Worm (Caenorhabditis elegans) whole organism, young adult: ENCODE measurements around the gene gpn-1.
A peak's percentile ranks its signal among the peaks of the same experiment; 100 is the strongest.

Experiments
- B0261.1 ChIP-seq: sonication (generic microtip); optimal IDR thresholded peaks from 2 replicates; lab custom pipeline; 2016; ENCODE audit warnings: mild to moderate bottlenecking, missing genetic modification characterization, moderate library complexity, missing compliant biosample characterization
- C06A6.2 ChIP-seq: fragments of 200-800 bp; sonication (Bioruptor generic); conservative IDR thresholded peaks from 2 replicates; pipeline ENCODE4 v1.3.6; 2022; ENCODE audit warnings: missing genetic modification characterization, missing compliant biosample characterization
- F39B2.1 ChIP-seq: fragments of 200-800 bp; sonication (Bioruptor generic); IDR thresholded peaks from 2 replicates; pipeline ENCODE4 v1.3.6; 2022; ENCODE audit warnings: missing genetic modification reagents, missing genetic modification characterization, missing compliant biosample characterization
- F49E8.2 ChIP-seq: sonication (generic microtip); optimal IDR thresholded peaks from 3 replicates; lab custom pipeline; 2017; ENCODE audit warnings: missing genetic modification characterization, mild to moderate bottlenecking, missing compliant biosample characterization, antibody characterized with exemption, moderate library complexity; ENCODE audit not compliant: insufficient read depth
- F52B5.7 ChIP-seq: sonication (generic microtip); optimal IDR thresholded peaks from 2 replicates; lab custom pipeline; 2016; ENCODE audit warnings: mild to moderate bottlenecking, missing genetic modification characterization, missing compliant biosample characterization
- F55B11.4 ChIP-seq: sonication (generic microtip); optimal IDR thresholded peaks from 2 replicates; lab custom pipeline; 2016; ENCODE audit warnings: missing compliant biosample characterization, missing genetic modification characterization, borderline replicate concordance; ENCODE audit not compliant: insufficient read depth
- K11D2.4 ChIP-seq: fragments of 200-800 bp; sonication (Bioruptor generic); IDR thresholded peaks from 2 replicates; pipeline ENCODE4 v1.3.6; 2022; ENCODE audit warnings: missing genetic modification reagents, missing genetic modification characterization, missing compliant biosample characterization
- T26A5.8 ChIP-seq: sonication (generic microtip); optimal IDR thresholded peaks from 2 replicates; lab custom pipeline; 2016; ENCODE audit warnings: missing genetic modification characterization, missing compliant biosample characterization
- Y53G8AR.9 ChIP-seq: fragments of 200-800 bp; sonication (Bioruptor generic); conservative IDR thresholded peaks from 2 replicates; pipeline ENCODE4 v1.3.6; 2022; ENCODE audit warnings: missing genetic modification reagents, missing genetic modification characterization, missing compliant biosample characterization
- Y67H2A.10 ChIP-seq: fragments of 200-800 bp; sonication (Bioruptor generic); conservative IDR thresholded peaks from 2 replicates; pipeline ENCODE4 v1.3.6; 2022; ENCODE audit warnings: missing genetic modification reagents, missing genetic modification characterization, missing compliant biosample characterization
- bed-2 ChIP-seq: fragments of 200-800 bp; sonication (Bioruptor generic); IDR thresholded peaks from 2 replicates; pipeline ENCODE4 v1.3.6; 2022; ENCODE audit warnings: missing genetic modification reagents, missing genetic modification characterization, missing compliant biosample characterization
- ccch-3 ChIP-seq: fragments of 200-800 bp; sonication (Bioruptor generic); optimal IDR thresholded peaks from 2 replicates; lab custom pipeline; 2018; ENCODE audit warnings: mild to moderate bottlenecking, missing genetic modification characterization, missing compliant biosample characterization
- cebp-1 ChIP-seq, 2 experiments: fragments of 200-800 bp in 1 of 2; sonication (Bioruptor generic) in 1 of 2; sonication (generic microtip) in 1 of 2; IDR thresholded peaks in 1 of 2; optimal IDR thresholded peaks in 1 of 2; 2 replicates each; pipeline versions ENCODE4 v1.3.6 to Lab custom; 2017 to 2022; ENCODE audit warnings: missing compliant biosample characterization in 2 of 2, missing genetic modification characterization in 2 of 2, mild to moderate bottlenecking in 1 of 2, missing genetic modification reagents in 1 of 2, moderate library complexity in 1 of 2
- ceh-100 ChIP-seq: fragments of 200-800 bp; sonication (Bioruptor generic); IDR thresholded peaks from 2 replicates; pipeline ENCODE4 v1.3.6; 2022; ENCODE audit warnings: missing genetic modification reagents, missing genetic modification characterization, missing compliant biosample characterization
- ceh-27 ChIP-seq: fragments of 200-800 bp; sonication (Bioruptor generic); optimal IDR thresholded peaks from 2 replicates; lab custom pipeline; 2018; ENCODE audit warnings: mild to moderate bottlenecking, missing genetic modification characterization, moderate library complexity, missing compliant biosample characterization
- chd-7 ChIP-seq: sonication (generic microtip); optimal IDR thresholded peaks from 2 replicates; lab custom pipeline; 2016; ENCODE audit warnings: mild to moderate bottlenecking, missing genetic modification characterization, moderate library complexity, missing compliant biosample characterization
- egrh-3 ChIP-seq: fragments of 200-800 bp; sonication (Bioruptor generic); IDR thresholded peaks from 2 replicates; pipeline ENCODE4 v1.3.6; 2022; ENCODE audit warnings: missing genetic modification reagents, missing genetic modification characterization, missing compliant biosample characterization
- him-1 ChIP-seq: sonication (generic microtip); optimal IDR thresholded peaks from 2 replicates; lab custom pipeline; 2016; ENCODE audit warnings: missing genotype, missing genetic modification reagents, missing genetic modification characterization, missing compliant biosample characterization
- hlh-12 ChIP-seq: sonication (generic microtip); optimal IDR thresholded peaks from 2 replicates; lab custom pipeline; 2016; ENCODE audit warnings: missing genetic modification characterization, missing compliant biosample characterization
- hmg-1.2 ChIP-seq: fragments of 200-800 bp; sonication (Bioruptor generic); IDR thresholded peaks from 2 replicates; pipeline ENCODE4 v1.3.6; 2022; ENCODE audit warnings: missing genetic modification reagents, missing genetic modification characterization, missing compliant biosample characterization
- hsf-1 ChIP-seq: fragments of 200-800 bp; sonication (Bioruptor generic); IDR thresholded peaks from 2 replicates; pipeline ENCODE4 v1.3.6; 2022; ENCODE audit warnings: missing genetic modification reagents, missing genetic modification characterization, missing compliant biosample characterization
- lag-1 ChIP-seq: fragments of 200-800 bp; sonication (Bioruptor generic); IDR thresholded peaks from 2 replicates; pipeline ENCODE4 v1.3.6; 2022; ENCODE audit warnings: missing genetic modification reagents, missing genetic modification characterization, missing compliant biosample characterization
- lin-26 ChIP-seq: fragments of 200-800 bp; sonication (Bioruptor generic); IDR thresholded peaks from 2 replicates; pipeline ENCODE4 v1.3.6; 2022; ENCODE audit warnings: missing genetic modification reagents, missing genetic modification characterization, missing compliant biosample characterization
- lin-35 ChIP-seq, 3 experiments: fragments of 150-350 bp in 2 of 3; sonication (generic microtip) in 1 of 3; optimal IDR thresholded peaks; 2 replicates each; lab custom pipeline; 2014 to 2018; ENCODE audit warnings: missing biosample characterization in 3 of 3, missing genetic modification characterization in 3 of 3, missing genetic modification reagents in 3 of 3
- lin-40 ChIP-seq: sonication (generic microtip); optimal IDR thresholded peaks from 2 replicates; lab custom pipeline; 2016; ENCODE audit warnings: missing genetic modification characterization, mild to moderate bottlenecking, missing compliant biosample characterization, missing genotype, missing genetic modification reagents
- lin-54 ChIP-seq: fragments of 200-800 bp; sonication (Bioruptor generic); optimal IDR thresholded peaks from 2 replicates; lab custom pipeline; 2018; ENCODE audit warnings: mild to moderate bottlenecking, missing genetic modification characterization, missing compliant biosample characterization
- lsl-1 ChIP-seq: fragments of 200-800 bp; sonication (Bioruptor generic); optimal IDR thresholded peaks from 2 replicates; lab custom pipeline; 2018; ENCODE audit warnings: mild to moderate bottlenecking, missing genetic modification characterization, moderate library complexity, missing compliant biosample characterization
- madf-8 ChIP-seq: fragments of 200-800 bp; sonication (Bioruptor generic); conservative IDR thresholded peaks from 2 replicates; pipeline ENCODE4 v1.3.6; 2022; ENCODE audit warnings: missing genetic modification reagents, missing genetic modification characterization, missing compliant biosample characterization
- mcd-1 ChIP-seq: fragments of 200-800 bp; sonication (Bioruptor generic); IDR thresholded peaks from 2 replicates; pipeline ENCODE4 v1.3.6; 2022; ENCODE audit warnings: missing genetic modification reagents, missing genetic modification characterization, missing compliant biosample characterization
- mxl-1 ChIP-seq: sonication (generic microtip); optimal IDR thresholded peaks from 2 replicates; lab custom pipeline; 2016; ENCODE audit warnings: missing genetic modification characterization, missing compliant biosample characterization
- nfya-2 ChIP-seq: fragments of 200-800 bp; sonication (Bioruptor generic); IDR thresholded peaks from 2 replicates; pipeline ENCODE4 v1.3.6; 2022; ENCODE audit warnings: missing genetic modification reagents, missing genetic modification characterization, missing compliant biosample characterization
- nhr-27 ChIP-seq: fragments of 200-800 bp; sonication (Bioruptor generic); optimal IDR thresholded peaks from 2 replicates; lab custom pipeline; 2018; ENCODE audit warnings: mild to moderate bottlenecking, missing genetic modification characterization, moderate library complexity, missing compliant biosample characterization
- nhr-90 ChIP-seq: sonication (generic microtip); optimal IDR thresholded peaks from 2 replicates; lab custom pipeline; 2016; ENCODE audit warnings: missing genotype, mild to moderate bottlenecking, missing genetic modification characterization, missing compliant biosample characterization
- pbrm-1 ChIP-seq: fragments of 200-800 bp; sonication (Bioruptor generic); IDR thresholded peaks from 2 replicates; pipeline ENCODE4 v1.3.6; 2022; ENCODE audit warnings: missing genetic modification reagents, missing genetic modification characterization, missing compliant biosample characterization
- rec-8 ChIP-seq, 2 experiments: sonication (generic microtip); optimal IDR thresholded peaks; 2 replicates each; lab custom pipeline; 2016; ENCODE audit warnings: mild to moderate bottlenecking in 2 of 2, missing genetic modification characterization in 2 of 2, missing genetic modification reagents in 2 of 2, missing genotype in 2 of 2, missing biosample characterization in 1 of 2, missing compliant biosample characterization in 1 of 2, moderate library complexity in 1 of 2
- sdz-38 ChIP-seq: sonication (generic microtip); optimal IDR thresholded peaks from 2 replicates; lab custom pipeline; 2016; ENCODE audit warnings: missing genotype, missing genetic modification characterization, missing compliant biosample characterization
- snpc-1.1 ChIP-seq: sonication (generic microtip); optimal IDR thresholded peaks from 2 replicates; lab custom pipeline; 2017; ENCODE audit warnings: missing genetic modification characterization, mild to moderate bottlenecking, missing compliant biosample characterization, antibody characterized with exemption, moderate library complexity, missing genotype, missing genetic modification reagents; ENCODE audit not compliant: insufficient read depth
- snpc-1.3 ChIP-seq: sonication (generic microtip); optimal IDR thresholded peaks from 2 replicates; lab custom pipeline; 2017; ENCODE audit warnings: missing genetic modification characterization, mild to moderate bottlenecking, missing compliant biosample characterization, antibody characterized with exemption, moderate library complexity, missing genotype, missing genetic modification reagents; ENCODE audit not compliant: insufficient read depth
- snpc-3.4 ChIP-seq: sonication (generic microtip); optimal IDR thresholded peaks from 2 replicates; lab custom pipeline; 2017; ENCODE audit warnings: missing genetic modification characterization, mild to moderate bottlenecking, missing compliant biosample characterization, antibody characterized with exemption, moderate library complexity, missing genotype, missing genetic modification reagents
- snpc-4 ChIP-seq, 5 experiments: fragments of 150-350 bp in 1 of 5; sonication (generic microtip) in 4 of 5; optimal IDR thresholded peaks; 2 replicates each; lab custom pipeline; 2014 to 2018; ENCODE audit warnings: missing genetic modification characterization in 5 of 5, missing biosample characterization in 3 of 5, antibody characterized with exemption in 2 of 5, mild to moderate bottlenecking in 2 of 5, missing compliant biosample characterization in 2 of 5, missing genotype in 2 of 5, moderate library complexity in 2 of 5, missing genetic modification reagents in 1 of 5
- tlf-1 ChIP-seq: fragments of 200-800 bp; sonication (Bioruptor generic); optimal IDR thresholded peaks from 2 replicates; lab custom pipeline; 2018; ENCODE audit warnings: mild to moderate bottlenecking, missing genetic modification characterization, missing compliant biosample characterization
- ztf-26 ChIP-seq: sonication (generic microtip); optimal IDR thresholded peaks from 2 replicates; lab custom pipeline; 2017; ENCODE audit warnings: missing genetic modification characterization, missing compliant biosample characterization
- ztf-6 ChIP-seq: fragments of 200-800 bp; sonication (Bioruptor generic); IDR thresholded peaks from 2 replicates; pipeline ENCODE4 v1.3.6; 2022; ENCODE audit warnings: missing genetic modification reagents, missing genetic modification characterization, missing compliant biosample characterization

Gene gpn-1

DNA sequence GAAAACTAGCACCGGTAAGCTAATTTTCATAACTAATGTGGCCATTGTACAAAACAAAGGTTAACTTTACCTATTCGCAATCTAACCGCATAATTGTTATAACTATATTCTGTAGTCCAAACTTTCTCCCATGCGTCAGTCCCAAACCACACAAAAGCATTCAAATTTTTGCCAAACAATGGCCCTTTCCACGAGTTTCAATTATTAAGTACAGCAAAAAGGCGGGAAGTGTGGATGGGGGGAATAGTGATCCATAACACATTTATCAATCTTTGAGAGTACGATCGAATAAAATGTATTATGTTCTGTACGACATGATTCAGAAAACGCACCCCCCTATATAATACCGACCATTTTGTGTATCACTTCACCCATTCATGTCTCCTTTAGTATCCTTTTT is 36.8 kb downstream of the gpn-1 start, which contains the start of gene ZK662.6:
TSS of gene ZK662.6 (plus strand) at position 301 of the 400 bp plus-strand sequence.
- TF ChIP-seq B0261.1 (tag; lab: Kevin White, UChicago) = no peak
- TF ChIP-seq mxl-1 (tag; lab: Kevin White, UChicago) = no peak
- TF ChIP-seq F55B11.4 = no peak
- TF ChIP-seq ceh-27 = no peak
- TF ChIP-seq lin-40 (tag; lab: Kevin White, UChicago) = no peak
- TF ChIP-seq snpc-1.3 = no peak
- no peak for TF ChIP-seq sdz-38 (tag; lab: Kevin White, UChicago)
- TF ChIP-seq Y53G8AR.9 (GFP tag; lab: Robert Waterston, UW) = no peak
- TF ChIP-seq lsl-1 = no peak
- TF ChIP-seq lin-54 = no peak
- no peak for TF ChIP-seq nhr-90 (tag; lab: Kevin White, UChicago)
- no peak for TF ChIP-seq C06A6.2 (GFP tag; lab: Robert Waterston, UW)
- no peak for TF ChIP-seq nhr-27 (tag; lab: Kevin White, UChicago)
- TF ChIP-seq ztf-26 (tag; lab: Kevin White, UChicago) = no peak
- no peak for TF ChIP-seq F39B2.1 (GFP tag; lab: Robert Waterston, UW)
- no peak for TF ChIP-seq chd-7 (tag; lab: Kevin White, UChicago)

DNA sequence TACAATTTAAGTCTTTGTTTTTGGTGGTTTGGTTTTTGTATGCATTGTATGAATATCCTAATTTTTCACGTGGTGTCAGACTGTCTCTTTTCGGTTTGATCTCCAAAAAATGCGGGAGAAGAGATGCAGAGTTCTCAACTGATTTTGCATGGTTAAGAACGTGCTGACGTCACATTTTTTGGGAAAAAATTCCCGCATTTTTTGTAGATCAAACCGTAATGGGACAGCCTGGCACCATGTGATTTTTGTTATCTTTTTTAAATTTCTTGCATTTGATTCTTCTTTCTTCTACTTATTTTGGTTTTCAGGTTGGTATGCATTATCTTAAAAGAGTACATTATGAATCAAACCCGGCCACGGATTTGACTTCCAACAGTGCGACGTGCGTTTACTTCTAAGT is 39.9 kb downstream of the gpn-1 start, which contains the start of gene ZK662.5:
TSS of gene ZK662.5 (plus strand) at position 301 of the 400 bp plus-strand sequence.
- TF ChIP-seq ceh-100 (GFP tag; lab: Robert Waterston, UW) = no peak
- no peak for TF ChIP-seq ccch-3 (GFP tag; lab: Kevin White, UChicago)
- no peak for TF ChIP-seq C06A6.2 (GFP tag; lab: Robert Waterston, UW)
- TF ChIP-seq rec-8 (tag; optimal IDR thresholded peaks at IDR 0.05; lab: Kevin White, UChicago) = no peak
- TF ChIP-seq lin-35 (GFP tag; optimal IDR thresholded peaks at IDR 0.05; lab: Kevin White, UChicago) = no peak
- no peak for TF ChIP-seq T26A5.8 (tag; lab: Kevin White, UChicago)
- TF ChIP-seq chd-7 (tag; lab: Kevin White, UChicago) = no peak
- no peak for TF ChIP-seq hmg-1.2

DNA sequence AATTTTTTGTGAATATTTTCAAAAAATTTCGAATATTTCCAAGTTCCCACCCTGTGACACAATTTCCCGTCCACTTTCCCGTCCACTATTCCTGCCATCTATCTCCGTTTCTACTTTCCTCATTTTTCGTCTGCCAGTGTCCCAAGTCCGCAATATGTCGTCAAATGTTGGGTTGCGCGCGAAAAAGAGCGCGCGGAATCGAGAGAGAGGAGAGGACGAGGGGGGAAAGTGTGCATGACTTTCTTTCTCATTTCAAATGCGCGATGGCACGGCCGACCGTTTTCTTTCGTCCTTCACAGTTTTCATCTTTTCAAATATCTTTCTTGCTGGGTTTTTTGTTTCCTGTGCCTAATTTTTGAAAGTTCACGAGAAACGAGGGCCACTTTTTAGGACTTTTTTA is 43.5 kb downstream of the gpn-1 start:
- no peak for TF ChIP-seq F55B11.4
- no peak for TF ChIP-seq F49E8.2 (tag; lab: Kevin White, UChicago)
- TF ChIP-seq tlf-1 = no peak
- no peak for TF ChIP-seq snpc-3.4 (tag; lab: Kevin White, UChicago)
- TF ChIP-seq ztf-6 (GFP tag; lab: Robert Waterston, UW) = no peak
- TF ChIP-seq egrh-3 (GFP tag; lab: Robert Waterston, UW) = no peak
- no peak for TF ChIP-seq lin-26 (GFP tag; lab: Robert Waterston, UW)
- TF ChIP-seq B0261.1 (tag; lab: Kevin White, UChicago) = no peak
- no peak for TF ChIP-seq snpc-4 (GFP tag; optimal IDR thresholded peaks at IDR 0.05; lab: Kevin White, UChicago)
- TF ChIP-seq snpc-4 (tag; optimal IDR thresholded peaks at IDR 0.05; lab: Kevin White, UChicago) = peak in 1 of 4 experiments; percentile 12
- no peak for TF ChIP-seq hlh-12 (tag; lab: Kevin White, UChicago)
- no peak for TF ChIP-seq lin-40 (tag; lab: Kevin White, UChicago)
- peak; percentile 48 for TF ChIP-seq mcd-1 (GFP tag; lab: Robert Waterston, UW)
- no peak for TF ChIP-seq Y67H2A.10
- no peak for TF ChIP-seq F52B5.7 (tag; lab: Kevin White, UChicago)
- TF ChIP-seq snpc-1.1 (tag; lab: Kevin White, UChicago) = no peak
- peak; percentile 45; the same call in 1 of the 2 replicates for TF ChIP-seq K11D2.4 (GFP tag; lab: Robert Waterston, UW)
- no peak for TF ChIP-seq bed-2 (GFP tag; lab: Robert Waterston, UW)
- TF ChIP-seq madf-8 (GFP tag; lab: Robert Waterston, UW) = peak; percentile 44
- TF ChIP-seq lag-1 (GFP tag; lab: Robert Waterston, UW) = no peak
- no peak for TF ChIP-seq pbrm-1 (GFP tag; lab: Robert Waterston, UW)
- TF ChIP-seq him-1 (tag; lab: Kevin White, UChicago) = no peak
- TF ChIP-seq cebp-1 (GFP tag; IDR thresholded peaks at IDR 0.05; lab: Robert Waterston, UW) = no peak
- TF ChIP-seq cebp-1 (tag; optimal IDR thresholded peaks at IDR 0.05; lab: Kevin White, UChicago) = no peak
- no peak for TF ChIP-seq nfya-2 (GFP tag; lab: Robert Waterston, UW)
- no peak for TF ChIP-seq hsf-1 (GFP tag; lab: Robert Waterston, UW)
- TF ChIP-seq chd-7 (tag; lab: Kevin White, UChicago) = no peak
